Worm (Caenorhabditis elegans): ENCODE data around the gene Y57A10C.1.

Gene Y57A10C.1

DNA sequence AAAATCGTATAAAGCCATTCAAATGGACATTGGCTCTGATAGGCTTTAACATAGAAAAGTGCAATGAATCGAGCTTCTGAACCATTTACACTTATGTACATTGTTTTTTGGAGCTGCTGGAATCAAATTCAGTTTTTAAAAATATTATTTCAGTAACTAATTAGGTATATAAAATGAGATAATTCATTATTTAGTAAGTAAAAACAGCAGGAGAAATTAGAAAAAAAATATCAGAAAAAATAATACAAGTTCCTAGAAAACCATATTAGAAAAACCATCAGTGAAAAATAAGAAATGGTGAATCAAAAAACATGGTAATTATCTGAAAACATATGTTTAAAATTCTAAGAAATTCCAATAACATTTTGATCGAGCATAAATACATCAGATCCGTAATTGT lies 14.7 kb downstream of the Y57A10C.1 start, which contains the start of gene F57G9.7 (continued):
- TF ChIP-seq unc-62 (GFP tag; optimal IDR thresholded peaks at IDR 0.05) = no peak
- no peak for TF ChIP-seq lin-54 (GFP tag; optimal IDR thresholded peaks at IDR 0.05)
- TF ChIP-seq F33H1.4 (GFP tag; IDR thresholded peaks at IDR 0.05) = no peak

- TF ChIP-seq madf-6 (GFP tag; IDR thresholded peaks at IDR 0.05) = no peak
- TF ChIP-seq F10E7.11 (tag; optimal IDR thresholded peaks at IDR 0.05) = no peak
- TF ChIP-seq egl-44 (GFP tag; IDR thresholded peaks at IDR 0.05) = no peak
- no peak for TF ChIP-seq ccch-3 (GFP tag; optimal IDR thresholded peaks at IDR 0.05)
- TF ChIP-seq Y56A3A.18 (GFP tag; IDR thresholded peaks at IDR 0.05) = no peak
- no peak for TF ChIP-seq sea-2 (GFP tag; IDR thresholded peaks at IDR 0.05)
- TF ChIP-seq B0019.2 (GFP tag; conservative IDR thresholded peaks at IDR 0.05) = no peak
- no peak for TF ChIP-seq die-1 (tag; optimal IDR thresholded peaks at IDR 0.05)
- TF ChIP-seq rec-8 (tag; optimal IDR thresholded peaks at IDR 0.05) = no peak
- no peak for TF ChIP-seq mcd-1 (GFP tag; IDR thresholded peaks at IDR 0.05)
- TF ChIP-seq lin-40 (tag; optimal IDR thresholded peaks at IDR 0.05) = no peak
- no peak for TF ChIP-seq F57C9.4 (tag; optimal IDR thresholded peaks at IDR 0.05)
- TF ChIP-seq ztf-28 (GFP tag; IDR thresholded peaks at IDR 0.05) = no peak
- no peak for TF ChIP-seq efl-1 (GFP tag; optimal IDR thresholded peaks at IDR 0.05)
- TF ChIP-seq cebp-1 (GFP tag; IDR thresholded peaks at IDR 0.05) = no peak
- no peak for TF ChIP-seq cebp-1 (tag; optimal IDR thresholded peaks at IDR 0.05)
These were observed 18.2 kb downstream of the Y57A10C.1 start for ce11 chrII:12394138-12394537.

- TF ChIP-seq hlh-12 (tag; optimal IDR thresholded peaks at IDR 0.05) = no peak
- no peak for TF ChIP-seq ztf-3 (GFP tag; optimal IDR thresholded peaks at IDR 0.05)
- no peak for TF ChIP-seq madf-6 (GFP tag; IDR thresholded peaks at IDR 0.05)
- TF ChIP-seq ets-4 (GFP tag; optimal IDR thresholded peaks at IDR 0.05) = no peak
- no peak for TF ChIP-seq bed-2 (GFP tag; IDR thresholded peaks at IDR 0.05)
- no peak for TF ChIP-seq Y67H2A.10 (GFP tag; conservative IDR thresholded peaks at IDR 0.05)
- no peak for TF ChIP-seq attf-6 (GFP tag; IDR thresholded peaks at IDR 0.05)
- TF ChIP-seq nfyb-1 (GFP tag; IDR thresholded peaks at IDR 0.05) = no peak
- TF ChIP-seq egl-18 (GFP tag; IDR thresholded peaks at IDR 0.05) = no peak
- no peak for TF ChIP-seq ztf-6 (GFP tag; IDR thresholded peaks at IDR 0.05)
- no peak for TF ChIP-seq nhr-120 (GFP tag; IDR thresholded peaks at IDR 0.05)
- TF ChIP-seq B0336.3 (GFP tag; IDR thresholded peaks at IDR 0.05) = no peak
- no peak for TF ChIP-seq cebp-2 (GFP tag; IDR thresholded peaks at IDR 0.05)
- no peak for TF ChIP-seq zim-3 (tag; optimal IDR thresholded peaks at IDR 0.05)
- TF ChIP-seq tbx-9 (tag; optimal IDR thresholded peaks at IDR 0.05; ENCODE audit: borderline replicate concordance) = no peak
These were observed 18.6 kb downstream of the Y57A10C.1 start, which contains the start of gene Y57A10B.7 for ce11 chrII:12393690-12394089. Y57A10B.7 (minus strand) TSS chrII:12393790.

ce11 chrII:12389783-12390182 lies 22.5 kb downstream of the Y57A10C.1 start, which contains the start of gene Y57A10B.6:
Y57A10B.6 (plus strand) TSS chrII:12390083.
- no peak for TF ChIP-seq athp-1 (tag; optimal IDR thresholded peaks at IDR 0.05)
- TF ChIP-seq F39B2.1 (GFP tag; IDR thresholded peaks at IDR 0.05) = no peak
- TF ChIP-seq hmg-20 (GFP tag; IDR thresholded peaks at IDR 0.05) = no peak
- no peak for TF ChIP-seq ccch-3 (GFP tag; optimal IDR thresholded peaks at IDR 0.05)
- TF ChIP-seq ama-1 (optimal IDR thresholded peaks at IDR 0.05) = no peak
- no peak for TF ChIP-seq ama-1 (GFP tag; optimal IDR thresholded peaks at IDR 0.05)
- TF ChIP-seq hrde-1 (tag; optimal IDR thresholded peaks at IDR 0.05; ENCODE audit: borderline replicate concordance) = no peak
- TF ChIP-seq ceh-79 (tag; optimal IDR thresholded peaks at IDR 0.05) = no peak
- TF ChIP-seq T26A5.8 (tag; optimal IDR thresholded peaks at IDR 0.05) = no peak
- TF ChIP-seq tbp1 (GFP tag; optimal IDR thresholded peaks at IDR 0.05) = no peak
- TF ChIP-seq F33H1.4 (GFP tag; IDR thresholded peaks at IDR 0.05) = no peak
- TF ChIP-seq attf-5 (GFP tag; optimal IDR thresholded peaks at IDR 0.05) = no peak
- no peak for TF ChIP-seq attf-3 (GFP tag; conservative IDR thresholded peaks at IDR 0.05)
- TF ChIP-seq lin-35 (GFP tag; optimal IDR thresholded peaks at IDR 0.05) = no peak
- no peak for TF ChIP-seq ztf-22 (GFP tag; optimal IDR thresholded peaks at IDR 0.05)
- no peak for TF ChIP-seq hsf-1 (GFP tag; IDR thresholded peaks at IDR 0.05)
- TF ChIP-seq Y56A3A.18 (GFP tag; IDR thresholded peaks at IDR 0.05) = no peak
- TF ChIP-seq die-1 (tag; optimal IDR thresholded peaks at IDR 0.05) = no peak
- no peak for TF ChIP-seq ztf-18 (tag; optimal IDR thresholded peaks at IDR 0.05)
